Worm (Caenorhabditis elegans) whole organism, L1 larva: ENCODE measurements around the gene F56D2.5.

Experiments
- ama-1 ChIP-seq: fragments of 150-350 bp; optimal IDR thresholded peaks from 2 replicates; lab custom pipeline; 2014
- ceh-63 ChIP-seq: fragments of 200-800 bp; sonication (Bioruptor generic); optimal IDR thresholded peaks from 2 replicates; lab custom pipeline; 2018; ENCODE audit warnings: mild to moderate bottlenecking, missing genetic modification characterization, missing compliant biosample characterization
- fos-1 ChIP-seq: fragments of 150-350 bp; optimal IDR thresholded peaks from 2 replicates; lab custom pipeline; 2014; ENCODE audit warnings: missing biosample characterization, missing genetic modification characterization
- nhr-237 ChIP-seq: fragments of 150-350 bp; optimal IDR thresholded peaks from 2 replicates; lab custom pipeline; 2014; ENCODE audit warnings: missing biosample characterization, missing genetic modification characterization
- nhr-76 ChIP-seq: sonication (generic microtip); optimal IDR thresholded peaks from 2 replicates; lab custom pipeline; 2017; ENCODE audit warnings: missing biosample characterization, missing genetic modification characterization
- snpc-4 ChIP-seq: fragments of 150-350 bp; optimal IDR thresholded peaks from 2 replicates; lab custom pipeline; 2014; ENCODE audit warnings: missing biosample characterization, missing genetic modification characterization
- sptf-1 ChIP-seq: fragments of 150-350 bp; optimal IDR thresholded peaks from 2 replicates; lab custom pipeline; 2014; ENCODE audit warnings: missing biosample characterization, missing genetic modification characterization
- unc-86 ChIP-seq: sonication (generic microtip); optimal IDR thresholded peaks from 2 replicates; lab custom pipeline; 2016; ENCODE audit warnings: missing genetic modification characterization, missing compliant biosample characterization
- ztf-11 ChIP-seq, 2 experiments: sonication (generic microtip); optimal IDR thresholded peaks; 2 replicates each; lab custom pipeline; 2016 to 2017; ENCODE audit warnings: missing genetic modification characterization in 2 of 2, missing biosample characterization in 1 of 2, missing compliant biosample characterization in 1 of 2

DNA sequence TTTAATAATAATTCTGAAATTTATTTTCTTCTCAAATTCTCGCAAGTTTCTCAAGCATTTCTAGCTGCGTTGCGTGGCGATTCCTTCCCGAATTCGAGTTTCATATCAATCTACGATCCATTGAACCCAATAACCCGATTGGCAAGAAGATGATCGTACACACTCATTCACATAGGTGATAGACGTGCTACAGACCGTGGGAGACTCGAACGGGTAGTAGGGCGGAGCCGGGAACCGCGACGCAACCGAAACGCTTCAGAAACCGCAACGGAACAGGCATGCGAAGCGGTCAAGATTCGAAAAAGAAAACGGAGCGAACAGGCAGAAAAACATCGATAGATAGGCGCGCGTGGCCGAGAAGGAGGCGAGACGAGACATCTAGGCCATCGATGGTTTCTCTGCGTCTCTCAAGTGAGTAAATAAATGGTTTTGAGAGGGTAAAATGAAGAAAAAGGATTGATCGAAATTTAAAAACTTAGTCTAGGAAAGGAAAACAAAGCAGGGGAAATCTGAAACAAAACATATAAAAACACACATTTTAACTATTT, 22.3 kb upstream of the F56D2.5 start, which contains the start of gene madf-11:
- TF ChIP-seq snpc-4 (tag; lab: Kevin White, UChicago) = peak; percentile 64
- no peak for TF ChIP-seq fos-1
- no peak for TF ChIP-seq ceh-63 (GFP tag; lab: Kevin White, UChicago)
- no peak for TF ChIP-seq nhr-76 (tag; lab: Kevin White, UChicago)
- peak in 1 of 2 experiments; percentile 69 for TF ChIP-seq ztf-11 (tag; optimal IDR thresholded peaks at IDR 0.05; lab: Kevin White, UChicago)
- no peak for TF ChIP-seq nhr-237 (tag; lab: Kevin White, UChicago)
- no peak for TF ChIP-seq sptf-1
- no peak for TF ChIP-seq ama-1 (lab: Kevin White, UChicago)
- TF ChIP-seq unc-86 (tag; lab: Kevin White, UChicago) = peak; percentile 41
